Worm (Caenorhabditis elegans): ENCODE data around the gene exl-1.

- TF ChIP-seq sox-4 (tag; optimal IDR thresholded peaks at IDR 0.05): no peak
- no peak for TF ChIP-seq elt-2 (tag; optimal IDR thresholded peaks at IDR 0.05)
These were observed 20.6 kb upstream of the exl-1 start for ce11 chrII:14433712-14434352.

Data from whole organism, L1 larva.